Worm (Caenorhabditis elegans) whole organism, L1 larva: ENCODE results near the gene F45D3.2.
A peak's percentile ranks its signal among the peaks of the same experiment; 100 is the strongest.

Experiments used
- C04F5.9 ChIP-seq: sonication (generic microtip); optimal IDR thresholded peaks from 2 replicates; lab custom pipeline; 2016; ENCODE audit warnings: missing genetic modification characterization, missing compliant biosample characterization
- C34B4.2 ChIP-seq: sonication (generic microtip); optimal IDR thresholded peaks from 2 replicates; lab custom pipeline; 2017; ENCODE audit warnings: mild to moderate bottlenecking, missing genetic modification characterization, missing compliant biosample characterization
- F16B12.6 ChIP-seq: fragments of 150-350 bp; optimal IDR thresholded peaks from 2 replicates; lab custom pipeline; 2014; ENCODE audit warnings: missing biosample characterization, missing genetic modification characterization
- alr-1 ChIP-seq: fragments of 200-800 bp; sonication (Bioruptor generic); optimal IDR thresholded peaks from 2 replicates; lab custom pipeline; 2018; ENCODE audit warnings: borderline replicate concordance, mild to moderate bottlenecking, missing genetic modification characterization, missing compliant biosample characterization
- ama-1 ChIP-seq: fragments of 150-350 bp; optimal IDR thresholded peaks from 2 replicates; lab custom pipeline; 2014
- blmp-1 ChIP-seq: fragments of 150-350 bp; optimal IDR thresholded peaks from 2 replicates; lab custom pipeline; 2014; ENCODE audit warnings: missing biosample characterization, missing genetic modification characterization
- ceh-82 ChIP-seq, 3 experiments: fragments of 150-350 bp in 1 of 3; sonication (generic microtip) in 2 of 3; optimal IDR thresholded peaks; 2 replicates each; lab custom pipeline; 2014 to 2017; ENCODE audit warnings: missing biosample characterization in 3 of 3, missing genetic modification characterization in 3 of 3
- ceh-90 ChIP-seq: sonication (generic microtip); optimal IDR thresholded peaks from 2 replicates; lab custom pipeline; 2016; ENCODE audit warnings: missing genetic modification characterization, missing compliant biosample characterization
- ces-1 ChIP-seq: fragments of 150-350 bp; optimal IDR thresholded peaks from 2 replicates; lab custom pipeline; 2014; ENCODE audit warnings: missing biosample characterization, missing genetic modification reagents, missing genetic modification characterization
- dsc-1 ChIP-seq: sonication (generic microtip); optimal IDR thresholded peaks from 2 replicates; lab custom pipeline; 2016; ENCODE audit warnings: mild to moderate bottlenecking, missing genetic modification characterization, missing compliant biosample characterization
- efl-1 ChIP-seq, 4 experiments: fragments of 150-350 bp; optimal IDR thresholded peaks in 3 of 4; peaks in 1 of 4; 1 replicate in 1 of 4; 2 replicates in 3 of 4; lab custom pipeline; 2014; ENCODE audit warnings: missing biosample characterization in 2 of 4, missing genetic modification characterization in 2 of 4, missing genetic modification reagents in 2 of 4
- egl-13 ChIP-seq: sonication (generic microtip); optimal IDR thresholded peaks from 2 replicates; lab custom pipeline; 2016; ENCODE audit warnings: missing genotype, missing genetic modification reagents, missing genetic modification characterization, missing compliant biosample characterization
- ets-5 ChIP-seq: fragments of 200-800 bp; sonication (Bioruptor generic); IDR thresholded peaks from 2 replicates; pipeline ENCODE4 v1.3.6; 2022; ENCODE audit warnings: missing genetic modification characterization, missing compliant biosample characterization
- fkh-10 ChIP-seq: sonication (generic microtip); optimal IDR thresholded peaks from 2 replicates; lab custom pipeline; 2017; ENCODE audit warnings: missing biosample characterization, missing genetic modification reagents, missing genetic modification characterization
- fkh-8 ChIP-seq: sonication (generic microtip); optimal IDR thresholded peaks from 2 replicates; lab custom pipeline; 2016; ENCODE audit warnings: mild to moderate bottlenecking, missing genetic modification characterization, missing compliant biosample characterization
- jun-1 ChIP-seq: fragments of 150-350 bp; optimal IDR thresholded peaks from 2 replicates; lab custom pipeline; 2014; ENCODE audit warnings: missing biosample characterization, missing genetic modification reagents, missing genetic modification characterization
- lin-14 ChIP-seq: fragments of 200-800 bp; sonication (Bioruptor generic); optimal IDR thresholded peaks from 2 replicates; lab custom pipeline; 2018; ENCODE audit warnings: mild to moderate bottlenecking, missing genetic modification characterization, moderate library complexity, missing compliant biosample characterization
- lsy-2 ChIP-seq, 2 experiments: fragments of 150-350 bp; optimal IDR thresholded peaks; 2 replicates each; lab custom pipeline; 2014; ENCODE audit warnings: missing biosample characterization in 2 of 2, missing genetic modification characterization in 2 of 2
- mab-9 ChIP-seq: fragments of 200-800 bp; sonication (Bioruptor generic); IDR thresholded peaks from 2 replicates; pipeline ENCODE4 v1.3.6; 2022; ENCODE audit warnings: missing genetic modification reagents, missing genetic modification characterization, missing compliant biosample characterization
- mep-1 ChIP-seq: fragments of 150-350 bp; optimal IDR thresholded peaks from 2 replicates; lab custom pipeline; 2014; ENCODE audit warnings: missing biosample characterization, missing genetic modification characterization
- nhr-11 ChIP-seq: fragments of 150-350 bp; optimal IDR thresholded peaks from 2 replicates; lab custom pipeline; 2014; ENCODE audit warnings: missing biosample characterization, missing genetic modification characterization
- nhr-19 ChIP-seq: fragments of 200-800 bp; sonication (Bioruptor generic); conservative IDR thresholded peaks from 2 replicates; pipeline ENCODE4 v1.3.6; 2022; ENCODE audit warnings: missing genetic modification characterization, missing compliant biosample characterization
- nhr-20 ChIP-seq: sonication (generic microtip); optimal IDR thresholded peaks from 2 replicates; lab custom pipeline; 2016; ENCODE audit warnings: mild to moderate bottlenecking, missing genetic modification characterization, missing compliant biosample characterization
- nhr-237 ChIP-seq: fragments of 150-350 bp; optimal IDR thresholded peaks from 2 replicates; lab custom pipeline; 2014; ENCODE audit warnings: missing biosample characterization, missing genetic modification characterization
- nhr-47 ChIP-seq: sonication (generic microtip); optimal IDR thresholded peaks from 2 replicates; lab custom pipeline; 2016; ENCODE audit warnings: mild to moderate bottlenecking, missing genetic modification characterization, moderate library complexity, missing compliant biosample characterization
- nhr-71 ChIP-seq: sonication (generic microtip); optimal IDR thresholded peaks from 2 replicates; lab custom pipeline; 2016; ENCODE audit warnings: mild to moderate bottlenecking, missing genetic modification characterization, moderate library complexity, missing compliant biosample characterization
- nhr-76 ChIP-seq: sonication (generic microtip); optimal IDR thresholded peaks from 2 replicates; lab custom pipeline; 2017; ENCODE audit warnings: missing biosample characterization, missing genetic modification characterization
- pax-3 ChIP-seq: fragments of 200-800 bp; sonication (Bioruptor generic); optimal IDR thresholded peaks from 2 replicates; lab custom pipeline; 2018; ENCODE audit warnings: mild to moderate bottlenecking, missing genetic modification characterization, moderate library complexity, missing compliant biosample characterization
- pqm-1 ChIP-seq: sonication (generic microtip); optimal IDR thresholded peaks from 3 replicates; lab custom pipeline; 2017; ENCODE audit warnings: missing biosample characterization, missing genetic modification characterization
- sox-4 ChIP-seq: sonication (generic microtip); optimal IDR thresholded peaks from 2 replicates; lab custom pipeline; 2016; ENCODE audit warnings: missing genetic modification characterization, missing compliant biosample characterization
- sup-37 ChIP-seq: fragments of 200-800 bp; sonication (Bioruptor generic); optimal IDR thresholded peaks from 2 replicates; lab custom pipeline; 2018; ENCODE audit warnings: mild to moderate bottlenecking, missing genetic modification characterization, missing compliant biosample characterization
- swsn-7 ChIP-seq: sonication (generic microtip); optimal IDR thresholded peaks from 2 replicates; lab custom pipeline; 2016; ENCODE audit warnings: missing genetic modification characterization, missing compliant biosample characterization
- tbx-2 ChIP-seq: sonication (generic microtip); optimal IDR thresholded peaks from 2 replicates; lab custom pipeline; 2016; ENCODE audit warnings: missing genetic modification characterization, missing compliant biosample characterization
- tlp-1 ChIP-seq: fragments of 150-350 bp; optimal IDR thresholded peaks from 2 replicates; lab custom pipeline; 2014; ENCODE audit warnings: missing biosample characterization, missing genetic modification characterization
- unc-30 ChIP-seq: sonication (generic microtip); optimal IDR thresholded peaks from 2 replicates; lab custom pipeline; 2017; ENCODE audit warnings: missing biosample characterization, missing genetic modification characterization
- unc-86 ChIP-seq: sonication (generic microtip); optimal IDR thresholded peaks from 2 replicates; lab custom pipeline; 2016; ENCODE audit warnings: missing genetic modification characterization, missing compliant biosample characterization
- zag-1 ChIP-seq: fragments of 150-350 bp; optimal IDR thresholded peaks from 2 replicates; lab custom pipeline; 2014; ENCODE audit warnings: missing biosample characterization, missing genetic modification characterization
- zip-4 ChIP-seq: fragments of 200-800 bp; sonication (Bioruptor generic); optimal IDR thresholded peaks from 2 replicates; lab custom pipeline; 2018; ENCODE audit warnings: mild to moderate bottlenecking, missing genetic modification characterization, moderate library complexity, missing compliant biosample characterization

Gene F45D3.2

DNA sequence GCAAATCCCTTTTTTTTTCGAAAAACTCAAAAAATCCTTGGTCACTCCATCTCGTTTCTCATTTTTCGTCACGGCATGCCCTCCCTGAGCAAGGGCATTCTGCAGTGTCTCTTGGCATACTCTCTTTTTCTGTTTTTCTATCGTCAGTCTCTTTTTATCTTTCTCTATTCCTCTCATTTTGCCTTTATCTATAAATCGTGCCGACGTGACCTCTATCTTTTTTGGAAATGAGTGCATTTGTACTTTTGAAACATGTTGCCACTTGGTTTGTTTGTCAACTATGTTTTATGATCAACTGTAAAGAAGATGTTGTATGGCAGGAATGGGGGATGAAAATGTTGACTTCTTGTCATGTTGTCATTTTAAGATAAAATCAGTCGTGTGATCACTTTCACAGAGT lies 11.9 kb upstream of the F45D3.2 start (continued):
- TF ChIP-seq nhr-237 (tag; lab: Kevin White, UChicago) (peak; percentile 27), tbx-2 (tag; lab: Kevin White, UChicago) (peak; percentile 50), sox-4 (tag; lab: Kevin White, UChicago) (no peak), zip-4 (GFP tag; lab: Kevin White, UChicago) (no peak)

DNA sequence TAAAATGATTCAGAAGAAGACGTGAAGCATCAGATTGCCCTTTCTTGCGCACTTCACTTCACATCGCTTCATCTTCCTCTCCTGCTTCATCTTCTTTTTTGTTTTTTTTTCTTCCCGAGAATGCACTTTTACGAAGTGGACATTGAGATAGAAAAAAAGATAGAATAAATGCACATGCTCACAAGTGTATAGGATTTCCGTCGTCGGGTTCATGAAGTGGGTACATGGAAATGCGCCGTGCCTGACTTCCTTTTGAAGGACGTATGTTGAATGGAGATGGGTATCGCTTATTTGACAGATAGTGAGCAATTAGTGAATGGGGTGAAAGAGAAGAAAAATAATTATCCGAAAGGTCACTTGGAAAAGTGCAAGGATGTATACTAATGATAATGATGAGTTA lies 10.7 kb upstream of the F45D3.2 start:
- TF ChIP-seq ama-1 (lab: Kevin White, UChicago), result no peak
- TF ChIP-seq dsc-1 (tag; lab: Kevin White, UChicago), result no peak
- TF ChIP-seq F16B12.6 (tag; lab: Kevin White, UChicago), result no peak
- TF ChIP-seq efl-1 (optimal IDR thresholded peaks at IDR 0.05; lab: Kevin White, UChicago), result no peak
- TF ChIP-seq efl-1 (GFP tag; optimal IDR thresholded peaks at IDR 0.05 in 1 of 2; lab: Kevin White, UChicago), result peak in 1 of 2 experiments; percentile 87
- TF ChIP-seq blmp-1 (tag; lab: Kevin White, UChicago), result peak; percentile 6
- no peak for TF ChIP-seq unc-30 (tag; lab: Kevin White, UChicago)
- TF ChIP-seq unc-86, result peak; percentile 70
- TF ChIP-seq nhr-47 (tag; lab: Kevin White, UChicago), result peak; percentile 44
- peak; percentile 20 for TF ChIP-seq tbx-2 (tag; lab: Kevin White, UChicago)
- no peak for TF ChIP-seq C34B4.2
- peak; percentile 40 for TF ChIP-seq nhr-71 (tag; lab: Kevin White, UChicago)
- no peak for TF ChIP-seq zag-1 (tag; lab: Kevin White, UChicago)
- TF ChIP-seq nhr-19 (GFP tag; lab: Robert Waterston, UW), result no peak
- peak; percentile 45 for TF ChIP-seq mep-1
- TF ChIP-seq pax-3 (tag; lab: Kevin White, UChicago), result no peak
- TF ChIP-seq pqm-1 (tag; lab: Kevin White, UChicago), result no peak
- no peak for TF ChIP-seq alr-1 (tag; lab: Kevin White, UChicago)
- TF ChIP-seq egl-13, result peak; percentile 62
- TF ChIP-seq lsy-2 (tag; optimal IDR thresholded peaks at IDR 0.05; lab: Kevin White, UChicago), result peak in 1 of 2 experiments; percentile 33
- no peak for TF ChIP-seq mab-9 (GFP tag; lab: Robert Waterston, UW)
- no peak for TF ChIP-seq sup-37
- no peak for TF ChIP-seq nhr-237 (tag; lab: Kevin White, UChicago)
- peak; percentile 88 for TF ChIP-seq lin-14 (GFP tag; lab: Kevin White, UChicago)
- peak; percentile 94 for TF ChIP-seq fkh-10 (GFP tag; lab: Kevin White, UChicago)
- peak; percentile 16 for TF ChIP-seq fkh-8
- peak; percentile 18 for TF ChIP-seq swsn-7
- TF ChIP-seq ceh-90 (tag; lab: Kevin White, UChicago), result no peak
- TF ChIP-seq ces-1 (GFP tag; lab: Kevin White, UChicago), result no peak
- TF ChIP-seq ceh-82 (tag; optimal IDR thresholded peaks at IDR 0.05; lab: Kevin White, UChicago), result peak in 1 of 3 experiments; percentile 25

DNA sequence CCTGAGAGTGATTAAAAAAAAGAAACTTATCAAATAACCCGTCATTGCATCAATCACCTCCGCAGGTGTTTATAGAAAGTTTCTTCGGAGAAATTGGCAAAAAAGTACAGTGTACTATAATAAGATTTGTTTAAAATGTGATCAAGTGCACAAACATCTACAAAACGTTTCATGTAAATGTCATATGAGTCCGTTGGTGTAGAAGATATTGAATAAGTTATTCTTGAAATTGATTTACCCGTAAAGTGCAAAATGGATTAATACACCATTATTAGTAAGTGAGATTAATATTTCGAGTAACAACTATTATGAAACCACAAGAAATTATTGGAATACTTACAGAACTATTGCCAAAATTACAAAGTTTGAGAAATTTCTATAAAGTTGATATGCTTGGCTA lies 9.8 kb upstream of the F45D3.2 start:
- TF ChIP-seq nhr-71 (tag; lab: Kevin White, UChicago) (peak; percentile 69), pax-3 (tag; lab: Kevin White, UChicago) (peak; percentile 14), lin-14 (GFP tag; lab: Kevin White, UChicago) (peak; percentile 46), egl-13 (no peak), jun-1 (tag; lab: Kevin White, UChicago) (no peak), ets-5 (GFP tag; lab: Robert Waterston, UW) (no peak), dsc-1 (tag; lab: Kevin White, UChicago) (peak; percentile 36), nhr-11 (tag; lab: Kevin White, UChicago) (peak; percentile 48), nhr-76 (tag; lab: Kevin White, UChicago) (no peak), nhr-20 (peak; percentile 31), fkh-8 (peak; percentile 77), tlp-1 (tag; lab: Kevin White, UChicago) (no peak), nhr-47 (tag; lab: Kevin White, UChicago) (peak; percentile 65), C04F5.9 (tag; lab: Kevin White, UChicago) (no peak)
